Fruit fly (Drosophila melanogaster): ENCODE measurements around the gene CG17234.

The CG17234 gene

dm6 chr2L:2227316-2227715, 25.5 kb upstream of the CG17234 start (continued):
- peak; percentile 52 for TF ChIP-seq brk (GFP tag; optimal IDR thresholded peaks at IDR 0.05)
- TF ChIP-seq h (GFP tag; optimal IDR thresholded peaks at IDR 0.05): peak; percentile 63
- TF ChIP-seq fru (GFP tag; optimal IDR thresholded peaks at IDR 0.05): peak; percentile 63
- TF ChIP-seq Jra (GFP tag; optimal IDR thresholded peaks at IDR 0.05): peak; percentile 45

- TF ChIP-seq psq (GFP tag; optimal IDR thresholded peaks at IDR 0.05): peak; percentile 52
- TF ChIP-seq Sp1 (GFP tag; optimal IDR thresholded peaks at IDR 0.05): no peak
- TF ChIP-seq sv (GFP tag; optimal IDR thresholded peaks at IDR 0.05): no peak
- no peak for TF ChIP-seq br (GFP tag; optimal IDR thresholded peaks at IDR 0.05)
- TF ChIP-seq Rel (GFP tag; optimal IDR thresholded peaks at IDR 0.05): no peak
- TF ChIP-seq Rel (tag; optimal IDR thresholded peaks at IDR 0.05): peak; percentile 16
- TF ChIP-seq Hr83 (GFP tag; optimal IDR thresholded peaks at IDR 0.05; ENCODE audit: poor library complexity, severe bottlenecking): peak; percentile 7
- peak; percentile 42 for TF ChIP-seq h (GFP tag; optimal IDR thresholded peaks at IDR 0.05)
These were observed 24.5 kb upstream of the CG17234 start for dm6 chr2L:2228179-2228849.

DNA sequence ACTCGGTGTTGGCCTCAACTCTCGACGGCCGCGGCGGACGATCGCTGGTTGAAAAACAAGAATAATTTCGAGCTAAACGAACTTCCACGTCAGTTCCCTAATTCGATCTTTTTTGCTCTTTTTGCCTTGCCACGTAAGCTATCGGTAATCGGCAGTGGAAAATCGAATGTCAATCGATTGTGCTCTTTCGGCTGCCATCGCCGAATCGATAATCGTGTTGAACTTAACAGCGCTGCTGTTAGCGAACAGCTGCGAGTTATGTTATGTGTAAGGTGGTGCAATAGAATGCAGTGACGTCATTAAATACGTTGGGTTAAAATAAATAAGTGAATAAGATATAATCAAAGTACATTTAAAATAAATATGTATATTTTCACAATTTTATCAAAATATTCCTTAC, 16.1 kb upstream of the CG17234 start, which contains the start of gene Sec24CD:
TSS of gene Sec24CD (minus strand) at position 123 of the 400 bp plus-strand sequence.
- TF ChIP-seq woc (GFP tag; optimal IDR thresholded peaks at IDR 0.05) (peak; percentile 86), dsf (GFP tag; optimal IDR thresholded peaks at IDR 0.05; ENCODE audit: borderline replicate concordance) (no peak), Vsx2 (GFP tag; optimal IDR thresholded peaks at IDR 0.05; ENCODE audit: partially characterized antibody) (no peak), h (GFP tag; optimal IDR thresholded peaks at IDR 0.05) (peak; percentile 13), OdsH (GFP tag; optimal IDR thresholded peaks at IDR 0.05) (peak; percentile 24), foxo (GFP tag; optimal IDR thresholded peaks at IDR 0.05) (no peak), CrebA (GFP tag; optimal IDR thresholded peaks at IDR 0.05; ENCODE audit: borderline replicate concordance) (peak; percentile 94)

- TF ChIP-seq br (GFP tag; optimal IDR thresholded peaks at IDR 0.05) (no peak), sage (GFP tag; optimal IDR thresholded peaks at IDR 0.05) (no peak), fru (GFP tag; optimal IDR thresholded peaks at IDR 0.05) (no peak), Myc (optimal IDR thresholded peaks at IDR 0.05) (no peak), brk (GFP tag; optimal IDR thresholded peaks at IDR 0.05) (no peak), tai (GFP tag; optimal IDR thresholded peaks at IDR 0.05) (no peak), HLH106 (tag; optimal IDR thresholded peaks at IDR 0.05) (no peak), sv (GFP tag; optimal IDR thresholded peaks at IDR 0.05) (no peak), ey (GFP tag; optimal IDR thresholded peaks at IDR 0.05) (no peak), Mio (GFP tag; optimal IDR thresholded peaks at IDR 0.05) (no peak), woc (GFP tag; optimal IDR thresholded peaks at IDR 0.05) (no peak), h (GFP tag; optimal IDR thresholded peaks at IDR 0.05) (no peak), usp (GFP tag; optimal IDR thresholded peaks at IDR 0.05) (no peak), Hr78 (GFP tag; optimal IDR thresholded peaks at IDR 0.05) (no peak), Sp1 (GFP tag; optimal IDR thresholded peaks at IDR 0.05) (no peak)
These were observed 14.7 kb upstream of the CG17234 start, which contains the start of gene Tengl3 for dm6 chr2L:2238151-2238550. TSS of gene Tengl3 (minus strand) at chr2L:2238251.

- TF ChIP-seq OdsH (GFP tag; optimal IDR thresholded peaks at IDR 0.05) (no peak), N (GFP tag; optimal IDR thresholded peaks at IDR 0.05) (no peak), Dfd (GFP tag; optimal IDR thresholded peaks at IDR 0.05) (no peak), Rel (GFP tag; optimal IDR thresholded peaks at IDR 0.05) (no peak), Rel (tag; optimal IDR thresholded peaks at IDR 0.05) (no peak), jim (GFP tag; optimal IDR thresholded peaks at IDR 0.05) (no peak), Vsx2 (GFP tag; optimal IDR thresholded peaks at IDR 0.05; ENCODE audit: partially characterized antibody) (no peak), CG9705 (GFP tag; optimal IDR thresholded peaks at IDR 0.05) (no peak), CrebA (GFP tag; optimal IDR thresholded peaks at IDR 0.05; ENCODE audit: borderline replicate concordance) (no peak), usp (GFP tag; optimal IDR thresholded peaks at IDR 0.05) (no peak), br (GFP tag; optimal IDR thresholded peaks at IDR 0.05) (no peak), dl (GFP tag; optimal IDR thresholded peaks at IDR 0.05; ENCODE audit: insufficient read depth in 1 of 2, partially characterized antibody in 2 of 2) (no peak), rgr (GFP tag; optimal IDR thresholded peaks at IDR 0.05) (no peak), Hr78 (GFP tag; optimal IDR thresholded peaks at IDR 0.05) (no peak)
These were observed 13.6 kb upstream of the CG17234 start, which contains the start of gene Tengl2 for dm6 chr2L:2239284-2239683. TSS of gene Tengl2 (minus strand) at chr2L:2239384.

Measured in whole organism, wandering third instar larva.